Worm (Caenorhabditis elegans): Measurements from ENCODE around the gene pqn-82.

DNA sequence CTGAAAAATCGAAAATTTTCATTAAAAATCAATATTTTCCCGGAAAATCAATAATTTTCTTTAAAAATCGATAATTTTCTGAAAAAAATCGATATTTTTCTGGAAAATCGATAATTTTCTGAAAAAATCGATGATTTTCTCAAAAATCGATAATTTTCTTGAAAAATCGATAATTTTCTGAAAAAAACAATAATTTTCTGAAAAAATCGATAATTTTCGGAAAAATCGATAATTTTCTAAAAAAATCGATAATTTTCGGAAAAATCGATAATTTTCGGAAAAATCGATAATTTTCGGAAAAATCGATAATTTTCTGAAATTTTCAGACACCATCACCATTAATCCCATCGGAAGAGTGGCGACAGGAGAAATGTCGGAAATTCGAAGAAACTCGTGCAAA is 30.1 kb downstream of the pqn-82 start:
- TF ChIP-seq pqm-1 (tag; optimal IDR thresholded peaks at IDR 0.05), result no peak
- no peak for TF ChIP-seq unc-130 (tag; optimal IDR thresholded peaks at IDR 0.05)
- no peak for TF ChIP-seq nhr-90 (tag; optimal IDR thresholded peaks at IDR 0.05; ENCODE audit: poor library complexity)
- TF ChIP-seq lir-3 (tag; optimal IDR thresholded peaks at IDR 0.05; ENCODE audit: poor library complexity), result no peak
- TF ChIP-seq unc-62 (GFP tag; optimal IDR thresholded peaks at IDR 0.05), result no peak
- no peak for TF ChIP-seq lin-13 (GFP tag; optimal IDR thresholded peaks at IDR 0.05)
- no peak for TF ChIP-seq aly-2 (tag; optimal IDR thresholded peaks at IDR 0.05)
- no peak for TF ChIP-seq efl-3 (GFP tag; optimal IDR thresholded peaks at IDR 0.05)
- no peak for TF ChIP-seq mdl-1 (tag; optimal IDR thresholded peaks at IDR 0.05)
- no peak for TF ChIP-seq xbp-1 (tag; optimal IDR thresholded peaks at IDR 0.05)
- TF ChIP-seq dpl-1 (GFP tag; optimal IDR thresholded peaks at IDR 0.05), result no peak
